Worm (Caenorhabditis elegans) whole organism, midembryonic: ENCODE results near the gene emre-1.
A peak's percentile ranks its signal among the peaks of the same experiment; 100 is the strongest.
"Not testable (repeated sequence)": the region's sequence is repeated elsewhere in the genome, so short reads cannot be mapped to it uniquely, and the experiment has no call there.

Experiments
- T22C8.4 ChIP-seq: fragments of 200-800 bp; sonication (Bioruptor generic); IDR thresholded peaks from 2 replicates; pipeline ENCODE4 v1.3.6; 2022; ENCODE audit warnings: missing genetic modification characterization, missing compliant biosample characterization
- cog-1 ChIP-seq: sonication (generic microtip); optimal IDR thresholded peaks from 2 replicates; lab custom pipeline; 2016; ENCODE audit warnings: missing genetic modification characterization, missing compliant biosample characterization
- flt-1 ChIP-seq: fragments of 200-800 bp; sonication (Bioruptor generic); IDR thresholded peaks from 2 replicates; pipeline ENCODE4 v1.3.6; 2022; ENCODE audit warnings: missing genetic modification characterization, missing compliant biosample characterization
- klf-2 ChIP-seq: fragments of 200-800 bp; sonication (Bioruptor generic); conservative IDR thresholded peaks from 2 replicates; pipeline ENCODE4 v1.3.6; 2022; ENCODE audit warnings: missing genetic modification reagents, missing genetic modification characterization, missing compliant biosample characterization
- med-1 ChIP-seq: sonication (generic microtip); optimal IDR thresholded peaks from 2 replicates; lab custom pipeline; 2017; ENCODE audit warnings: missing genetic modification characterization, mild to moderate bottlenecking, missing compliant biosample characterization, antibody characterized with exemption, missing genetic modification reagents; ENCODE audit not compliant: insufficient read depth
- ref-1 ChIP-seq: fragments of 200-800 bp; sonication (Bioruptor generic); conservative IDR thresholded peaks from 2 replicates; pipeline ENCODE4 v1.3.6; 2022; ENCODE audit warnings: missing genetic modification reagents, missing genetic modification characterization, missing compliant biosample characterization
- tab-1 ChIP-seq: fragments of 200-800 bp; sonication (Bioruptor generic); IDR thresholded peaks from 2 replicates; pipeline ENCODE4 v1.3.6; 2022; ENCODE audit warnings: missing genetic modification characterization, missing compliant biosample characterization
- ztf-23 ChIP-seq: fragments of 200-800 bp; sonication (Bioruptor generic); IDR thresholded peaks from 2 replicates; pipeline ENCODE4 v1.3.6; 2022; ENCODE audit warnings: missing genetic modification reagents, missing genetic modification characterization, missing compliant biosample characterization
- ztf-29 ChIP-seq: fragments of 200-800 bp; sonication (Bioruptor generic); IDR thresholded peaks from 2 replicates; pipeline ENCODE4 v1.3.6; 2022; ENCODE audit warnings: missing genetic modification reagents, missing genetic modification characterization, missing compliant biosample characterization

The emre-1 gene

DNA sequence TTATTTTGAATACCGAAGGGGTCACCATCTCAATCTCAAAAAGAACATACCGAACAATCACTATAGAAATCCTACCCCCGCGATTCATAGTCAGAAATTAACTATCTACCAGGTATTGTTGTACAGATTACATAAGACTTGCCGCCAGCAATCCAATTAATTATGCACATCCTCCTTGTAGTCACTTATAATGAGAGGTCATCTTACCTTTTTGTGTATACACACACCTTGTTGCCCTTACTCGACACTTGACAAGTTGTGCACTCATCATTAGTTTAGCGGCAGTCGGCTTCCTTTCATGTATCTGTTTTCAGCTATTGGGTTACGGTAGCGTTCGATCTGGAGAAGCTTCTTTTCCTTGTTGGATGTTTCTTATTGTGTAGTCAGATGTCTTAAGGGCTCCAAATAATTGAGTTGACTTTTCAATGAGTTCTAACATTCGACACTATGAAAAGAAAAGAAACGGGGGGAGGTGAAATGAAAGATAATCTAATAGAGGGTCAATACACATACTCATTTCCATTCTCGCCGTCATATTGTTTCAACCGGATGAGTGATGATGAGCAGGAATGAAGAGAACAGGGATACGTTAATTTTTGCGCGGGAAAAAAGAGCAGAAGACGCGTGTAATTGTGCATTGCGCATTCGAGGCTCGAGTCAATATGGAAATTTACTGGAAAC, 20.0 kb upstream of the emre-1 start:
- TF ChIP-seq med-1 (GFP tag; lab: Kevin White, UChicago) (no peak), cog-1 (tag; lab: Kevin White, UChicago) (no peak), klf-2 (no peak), ref-1 (GFP tag; lab: Robert Waterston, UW) (no peak), ztf-29 (no peak), ztf-23 (GFP tag; lab: Robert Waterston, UW) (no peak)

DNA sequence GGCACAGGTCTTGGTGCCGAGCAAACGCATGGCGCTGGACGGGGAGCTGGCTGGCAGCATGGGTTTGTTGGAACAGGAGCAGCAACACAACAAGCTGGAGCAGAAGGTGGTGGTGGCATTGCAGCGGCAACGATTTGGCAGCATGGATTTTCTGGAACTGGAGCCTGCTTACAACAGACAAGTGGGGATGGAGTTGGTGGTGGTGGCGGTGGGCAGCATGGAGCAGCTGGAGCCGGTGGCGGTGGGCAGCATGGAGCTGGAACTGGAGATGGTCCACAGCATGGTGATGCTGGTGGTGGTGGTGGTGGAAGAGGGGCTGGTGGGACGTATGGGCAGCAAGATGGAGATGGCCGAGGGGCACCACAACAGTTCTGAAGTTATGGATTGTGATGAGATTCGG, 18.6 kb upstream of the emre-1 start:
- TF ChIP-seq T22C8.4 (GFP tag; lab: Robert Waterston, UW) (no peak), klf-2 (no peak), ztf-23 (GFP tag; lab: Robert Waterston, UW) (no peak), med-1 (GFP tag; lab: Kevin White, UChicago) (no peak), tab-1 (GFP tag; lab: Robert Waterston, UW) (no peak; the same call in 1 of the 2 replicates), cog-1 (tag; lab: Kevin White, UChicago) (no peak), ref-1 (GFP tag; lab: Robert Waterston, UW) (no peak), ztf-29 (no peak), flt-1 (no peak)

DNA sequence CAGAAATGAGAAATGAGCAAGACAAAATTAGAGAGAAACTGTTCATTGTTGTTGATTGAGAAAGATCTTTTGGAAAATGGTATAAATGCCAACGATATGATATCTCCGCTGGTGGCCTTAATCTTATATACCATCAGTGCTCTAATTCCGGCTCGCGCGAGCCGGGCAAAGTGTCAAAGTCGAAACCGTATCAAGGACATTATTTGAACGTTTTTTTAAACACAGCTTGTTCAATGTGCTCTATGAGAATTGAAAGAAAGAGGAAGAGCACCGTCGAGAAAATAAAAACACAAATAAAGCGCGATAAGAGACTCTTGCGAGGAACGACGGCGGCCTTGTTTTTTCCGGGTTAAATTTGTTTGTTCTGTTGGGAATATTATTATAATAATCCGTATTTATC, 18.0 kb upstream of the emre-1 start, which contains the start of gene idpp-3:
Gene idpp-3 (minus strand): TSS at position 101 of the 400 bp plus-strand sequence.
- TF ChIP-seq ztf-29: no peak
- no peak for TF ChIP-seq ref-1 (GFP tag; lab: Robert Waterston, UW)
- TF ChIP-seq T22C8.4 (GFP tag; lab: Robert Waterston, UW): no peak
- TF ChIP-seq flt-1: no peak
- TF ChIP-seq ztf-23 (GFP tag; lab: Robert Waterston, UW): no peak
- no peak for TF ChIP-seq cog-1 (tag; lab: Kevin White, UChicago)
- TF ChIP-seq tab-1 (GFP tag; lab: Robert Waterston, UW): no peak
- no peak for TF ChIP-seq klf-2
- no peak for TF ChIP-seq med-1 (GFP tag; lab: Kevin White, UChicago)

DNA sequence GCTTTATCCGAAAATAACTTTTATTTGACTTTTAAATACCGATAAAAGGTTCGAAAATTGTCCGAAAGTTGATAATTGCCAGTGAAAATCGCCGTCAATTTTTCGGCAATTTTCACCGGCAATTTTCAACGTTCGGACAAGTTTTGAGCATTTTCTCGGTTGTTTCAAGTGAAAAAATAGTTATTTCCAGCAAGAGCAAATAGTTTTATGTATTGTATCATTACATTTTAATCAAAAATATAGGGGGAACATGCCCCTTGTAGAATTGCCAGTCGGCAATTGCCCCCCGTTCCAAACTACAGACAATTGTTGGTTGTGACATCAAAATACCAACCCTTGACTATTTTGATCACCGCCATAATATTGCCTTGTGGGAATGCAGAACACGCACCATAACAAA, 17.0 kb upstream of the emre-1 start, which contains the start of gene rgs-10:
Gene rgs-10 (plus strand): TSS at position 301 of the 400 bp plus-strand sequence.
- no peak for TF ChIP-seq T22C8.4 (GFP tag; lab: Robert Waterston, UW)
- TF ChIP-seq cog-1 (tag; lab: Kevin White, UChicago): no peak
- TF ChIP-seq ztf-23 (GFP tag; lab: Robert Waterston, UW): no peak
- TF ChIP-seq tab-1 (GFP tag; lab: Robert Waterston, UW): no peak
- TF ChIP-seq flt-1: no peak
- TF ChIP-seq med-1 (GFP tag; lab: Kevin White, UChicago): no peak
- TF ChIP-seq ref-1 (GFP tag; lab: Robert Waterston, UW): no peak
- no peak for TF ChIP-seq klf-2
- no peak for TF ChIP-seq ztf-29

DNA sequence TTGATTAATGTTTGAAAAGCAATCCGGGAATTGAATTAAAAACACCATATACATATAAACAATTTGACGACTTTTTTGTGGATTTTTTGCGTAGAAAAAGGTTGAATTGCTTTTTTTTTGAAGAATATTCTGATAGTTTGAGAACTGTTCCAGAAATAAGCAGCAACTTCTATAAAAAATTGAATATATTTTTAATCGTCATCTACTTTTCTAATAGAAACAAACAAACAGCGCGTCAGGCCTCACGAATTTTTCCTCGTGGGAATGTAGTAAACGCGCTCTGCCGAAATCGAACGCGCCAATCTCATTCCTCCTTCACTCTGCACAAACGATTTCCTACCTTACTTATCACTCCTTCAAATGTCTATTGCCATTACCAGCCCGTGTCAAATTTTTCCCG, 15.2 kb upstream of the emre-1 start, which contains the start of gene rgs-11:
Gene rgs-11 (plus strand): TSS at position 301 of the 400 bp plus-strand sequence.
- TF ChIP-seq klf-2 (no peak), ztf-23 (GFP tag; lab: Robert Waterston, UW) (no peak), tab-1 (GFP tag; lab: Robert Waterston, UW) (no peak), med-1 (GFP tag; lab: Kevin White, UChicago) (no peak), T22C8.4 (GFP tag; lab: Robert Waterston, UW) (no peak), ztf-29 (no peak), flt-1 (no peak)

DNA sequence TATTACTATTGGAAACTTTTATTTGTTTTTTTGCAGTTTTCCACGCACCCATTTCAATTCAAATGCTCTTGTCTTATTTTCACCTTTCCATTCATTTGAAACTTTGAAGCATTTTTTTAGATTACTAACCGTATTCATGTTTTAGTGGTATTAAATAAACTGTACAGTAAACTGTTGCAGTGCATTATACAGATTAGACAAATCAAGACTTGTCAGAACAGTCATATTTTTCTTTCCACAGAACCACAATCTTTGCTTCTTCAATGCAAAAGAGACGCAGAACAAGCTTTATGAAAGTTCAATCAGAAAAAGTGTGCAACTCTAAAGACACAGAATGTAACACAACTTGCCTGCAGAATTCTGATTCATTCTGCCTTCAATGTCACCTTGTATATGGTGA, 13.7 kb upstream of the emre-1 start, which contains the start of gene F45B8.5:
Gene F45B8.5 (plus strand): TSS at position 301 of the 400 bp plus-strand sequence.
- TF ChIP-seq med-1 (GFP tag; lab: Kevin White, UChicago) (no peak), flt-1 (no peak), ztf-29 (no peak), klf-2 (no peak), tab-1 (GFP tag; lab: Robert Waterston, UW) (no peak), cog-1 (tag; lab: Kevin White, UChicago) (no peak), ztf-23 (GFP tag; lab: Robert Waterston, UW) (no peak), T22C8.4 (GFP tag; lab: Robert Waterston, UW) (no peak), ref-1 (GFP tag; lab: Robert Waterston, UW) (no peak)

DNA sequence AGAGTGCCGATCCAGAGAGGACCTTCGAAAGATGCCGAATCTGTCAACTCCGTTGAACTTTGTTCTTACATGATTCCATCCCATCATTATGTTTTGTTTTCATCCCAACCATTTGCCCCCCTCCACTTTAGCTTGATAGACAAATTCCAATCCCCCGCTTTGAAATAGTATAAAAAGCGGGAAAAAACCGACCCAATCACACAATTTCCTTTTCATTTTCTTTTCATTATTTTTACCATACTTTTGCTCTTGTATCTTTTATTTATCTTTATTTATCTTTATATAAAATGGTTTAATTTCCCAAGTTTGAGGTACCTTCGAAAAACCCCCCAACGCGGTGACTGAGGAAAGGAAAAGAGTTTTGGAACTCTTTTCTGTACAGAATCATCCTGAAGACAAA, 13.0 kb upstream of the emre-1 start, which contains the start of gene F20D1.22:
Gene F20D1.22 (plus strand): TSS at position 301 of the 400 bp plus-strand sequence.
- not testable (repeated sequence) for TF ChIP-seq ztf-23 (GFP tag; lab: Robert Waterston, UW); med-1 (GFP tag; lab: Kevin White, UChicago); flt-1

DNA sequence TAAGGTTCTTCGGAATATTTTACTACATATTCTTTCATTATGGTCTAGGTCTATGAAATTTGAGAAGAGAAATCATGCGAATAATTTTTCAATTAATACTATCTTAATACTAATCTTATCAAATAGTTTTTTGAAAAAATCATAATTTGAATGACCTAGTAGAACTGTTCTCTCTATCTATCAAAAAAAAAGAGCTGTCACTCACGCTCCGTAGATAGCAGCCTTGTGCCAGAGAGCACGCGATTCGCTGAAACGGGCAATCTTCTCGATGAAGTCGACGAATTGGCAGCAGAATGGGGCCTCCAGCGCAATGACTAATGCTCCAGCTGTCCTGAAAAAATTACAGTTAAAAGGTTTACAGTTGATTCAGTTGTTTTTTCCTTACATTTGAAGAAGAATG, 9.9 kb upstream of the emre-1 start:
- TF ChIP-seq ztf-23 (GFP tag; lab: Robert Waterston, UW) (no peak), T22C8.4 (GFP tag; lab: Robert Waterston, UW) (no peak), flt-1 (no peak), cog-1 (tag; lab: Kevin White, UChicago) (no peak), klf-2 (no peak), ztf-29 (no peak), tab-1 (GFP tag; lab: Robert Waterston, UW) (no peak), ref-1 (GFP tag; lab: Robert Waterston, UW) (no peak), med-1 (GFP tag; lab: Kevin White, UChicago) (no peak)

DNA sequence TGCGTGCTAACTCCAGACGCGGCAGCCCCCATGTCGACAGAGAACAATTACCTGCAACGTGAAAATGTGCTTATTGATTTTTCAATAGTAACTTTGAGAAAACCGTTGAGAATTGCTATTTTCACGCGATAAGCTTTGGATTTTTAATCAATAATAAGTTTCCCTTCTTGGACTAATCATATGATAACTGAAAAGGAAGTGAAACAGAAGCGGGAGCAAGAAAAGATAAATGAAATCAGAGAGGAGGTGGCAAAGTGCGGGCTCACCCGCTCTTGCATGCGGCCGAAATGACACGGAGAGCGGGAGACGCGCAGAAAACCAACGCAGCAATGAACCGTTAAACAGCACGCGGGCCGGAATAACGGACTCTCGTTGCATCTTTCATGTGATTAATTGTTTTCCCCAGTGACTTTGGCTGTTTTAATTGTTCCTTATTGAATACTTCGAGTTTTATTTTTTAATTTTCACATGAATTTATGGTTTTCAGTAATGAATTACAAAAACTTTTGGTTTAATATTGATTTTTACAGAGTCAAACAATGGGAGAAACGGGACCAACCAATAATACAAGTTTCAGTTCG, 9.2 kb upstream of the emre-1 start, which contains the start of the genes flwr-1 and tbc-1:
Gene flwr-1 (minus strand): TSS at position 51 of the 581 bp plus-strand sequence.
Gene tbc-1 (plus strand): TSS at position 531 of the 581 bp plus-strand sequence.
- TF ChIP-seq T22C8.4 (GFP tag; lab: Robert Waterston, UW): 0 out of 2 replicates have a peak, but pooled peaks have one; percentile 39
- no peak for TF ChIP-seq med-1 (GFP tag; lab: Kevin White, UChicago)
